Worm (Caenorhabditis elegans) whole organism, L2 larva: Measurements from ENCODE around the gene fbxb-115.

Experiments used
- C34F6.9 ChIP-seq: fragments of 150-350 bp; optimal IDR thresholded peaks from 2 replicates; lab custom pipeline; 2014; ENCODE audit warnings: missing biosample characterization, missing genetic modification characterization
- F13H6.1 ChIP-seq: sonication (generic microtip); optimal IDR thresholded peaks from 2 replicates; lab custom pipeline; 2016; ENCODE audit warnings: missing genetic modification characterization, missing compliant biosample characterization
- R02D3.7 ChIP-seq: fragments of 150-350 bp; optimal IDR thresholded peaks from 2 replicates; lab custom pipeline; 2014; ENCODE audit warnings: missing biosample characterization, missing genetic modification characterization
- Y55F3AM.14 ChIP-seq: fragments of 200-800 bp; sonication (Bioruptor generic); optimal IDR thresholded peaks from 2 replicates; lab custom pipeline; 2018; ENCODE audit warnings: mild to moderate bottlenecking, missing genetic modification characterization, missing compliant biosample characterization
- ZK546.5 ChIP-seq: sonication (generic microtip); optimal IDR thresholded peaks from 2 replicates; lab custom pipeline; 2017; ENCODE audit warnings: missing biosample characterization, missing genetic modification characterization
- alr-1 ChIP-seq: fragments of 150-350 bp; optimal IDR thresholded peaks from 2 replicates; lab custom pipeline; 2014; ENCODE audit warnings: missing biosample characterization, missing genetic modification characterization
- ama-1 ChIP-seq: fragments of 150-350 bp; optimal IDR thresholded peaks from 2 replicates; lab custom pipeline; 2018; ENCODE audit warnings: inconsistent platforms
- blmp-1 ChIP-seq: sonication (generic microtip); optimal IDR thresholded peaks from 2 replicates; lab custom pipeline; 2017; ENCODE audit warnings: missing genetic modification characterization, mild to moderate bottlenecking, missing compliant biosample characterization, antibody characterized with exemption, moderate library complexity; ENCODE audit not compliant: insufficient read depth
- ceh-16 ChIP-seq: fragments of 150-350 bp; optimal IDR thresholded peaks from 2 replicates; lab custom pipeline; 2014; ENCODE audit warnings: missing biosample characterization, missing genetic modification characterization
- ceh-82 ChIP-seq: fragments of 150-350 bp; optimal IDR thresholded peaks from 2 replicates; lab custom pipeline; 2014; ENCODE audit warnings: missing biosample characterization, missing genetic modification characterization
- crh-2 ChIP-seq: sonication (generic microtip); optimal IDR thresholded peaks from 2 replicates; lab custom pipeline; 2017; ENCODE audit warnings: missing biosample characterization, missing genetic modification characterization
- egl-27 ChIP-seq: sonication (generic microtip); optimal IDR thresholded peaks from 3 replicates; lab custom pipeline; 2017; ENCODE audit warnings: missing biosample characterization, missing genetic modification reagents, missing genetic modification characterization
- lin-11 ChIP-seq: fragments of 150-350 bp; sonication (generic microtip); optimal IDR thresholded peaks from 2 replicates; lab custom pipeline; 2014; ENCODE audit warnings: missing biosample characterization, missing genetic modification characterization, inconsistent platforms, mixed read lengths
- lin-13 ChIP-seq: fragments of 150-350 bp; optimal IDR thresholded peaks from 2 replicates; lab custom pipeline; 2014; ENCODE audit warnings: missing biosample characterization, missing genetic modification reagents, missing genetic modification characterization
- lin-39 ChIP-seq: fragments of 150-350 bp; optimal IDR thresholded peaks from 2 replicates; lab custom pipeline; 2014; ENCODE audit warnings: missing biosample characterization, missing genetic modification reagents, missing genetic modification characterization
- mab-5 ChIP-seq: fragments of 150-350 bp; optimal IDR thresholded peaks from 2 replicates; lab custom pipeline; 2014; ENCODE audit warnings: missing biosample characterization, missing genetic modification characterization
- mbf-1 ChIP-seq: sonication (generic microtip); optimal IDR thresholded peaks from 2 replicates; lab custom pipeline; 2017; ENCODE audit warnings: missing biosample characterization, missing genetic modification characterization
- mdl-1 ChIP-seq, 2 experiments: fragments of 150-350 bp in 1 of 2; sonication (generic microtip) in 1 of 2; optimal IDR thresholded peaks; 2 replicates each; lab custom pipeline; 2017; ENCODE audit warnings: missing biosample characterization in 2 of 2, missing genetic modification characterization in 2 of 2
- nhr-10 ChIP-seq: sonication (generic microtip); optimal IDR thresholded peaks from 2 replicates; lab custom pipeline; 2017; ENCODE audit warnings: missing biosample characterization, missing genetic modification characterization
- nhr-11 ChIP-seq: fragments of 150-350 bp; optimal IDR thresholded peaks from 2 replicates; lab custom pipeline; 2014; ENCODE audit warnings: missing biosample characterization, missing genetic modification characterization
- nhr-12 ChIP-seq: fragments of 150-350 bp; optimal IDR thresholded peaks from 2 replicates; lab custom pipeline; 2014; ENCODE audit warnings: missing biosample characterization, missing genetic modification characterization
- nhr-129 ChIP-seq: fragments of 150-350 bp; optimal IDR thresholded peaks from 2 replicates; lab custom pipeline; 2014; ENCODE audit warnings: missing biosample characterization, missing genetic modification characterization
- nhr-23 ChIP-seq: fragments of 150-350 bp; optimal IDR thresholded peaks from 2 replicates; lab custom pipeline; 2014; ENCODE audit warnings: missing biosample characterization, missing genetic modification reagents, missing genetic modification characterization
- nhr-237 ChIP-seq: fragments of 150-350 bp; optimal IDR thresholded peaks from 2 replicates; lab custom pipeline; 2014; ENCODE audit warnings: missing biosample characterization, missing genetic modification characterization
- nhr-25 ChIP-seq: fragments of 150-350 bp; sonication (generic microtip); optimal IDR thresholded peaks from 3 replicates; lab custom pipeline; 2014; ENCODE audit warnings: missing biosample characterization, missing genetic modification characterization
- nhr-6 ChIP-seq: fragments of 150-350 bp; optimal IDR thresholded peaks from 2 replicates; lab custom pipeline; 2014; ENCODE audit warnings: missing biosample characterization, missing genetic modification characterization
- peb-1 ChIP-seq: fragments of 150-350 bp; optimal IDR thresholded peaks from 2 replicates; lab custom pipeline; 2014; ENCODE audit warnings: missing biosample characterization, missing genetic modification characterization
- sem-4 ChIP-seq: fragments of 150-350 bp; optimal IDR thresholded peaks from 2 replicates; lab custom pipeline; 2014; ENCODE audit warnings: missing biosample characterization, missing genetic modification reagents, missing genetic modification characterization
- skn-1 ChIP-seq: sonication (generic microtip); optimal IDR thresholded peaks from 2 replicates; lab custom pipeline; 2017; ENCODE audit warnings: missing biosample characterization, missing genetic modification characterization
- sma-3 ChIP-seq: sonication (generic microtip); optimal IDR thresholded peaks from 2 replicates; lab custom pipeline; 2016; ENCODE audit warnings: missing genetic modification reagents, missing genetic modification characterization, missing compliant biosample characterization
- sma-9 ChIP-seq, 2 experiments: fragments of 150-350 bp in 1 of 2; sonication (generic microtip) in 1 of 2; optimal IDR thresholded peaks; 2 replicates each; lab custom pipeline; 2014 to 2016; ENCODE audit warnings: missing genetic modification characterization in 2 of 2, mild to moderate bottlenecking in 1 of 2, missing biosample characterization in 1 of 2, missing compliant biosample characterization in 1 of 2, missing genetic modification reagents in 1 of 2, moderate library complexity in 1 of 2
- snpc-4 ChIP-seq: fragments of 150-350 bp; optimal IDR thresholded peaks from 2 replicates; lab custom pipeline; 2014; ENCODE audit warnings: missing biosample characterization, missing genetic modification characterization
- unc-39 ChIP-seq: fragments of 150-350 bp; optimal IDR thresholded peaks from 2 replicates; lab custom pipeline; 2014; ENCODE audit warnings: missing biosample characterization, missing genetic modification characterization
- unc-55 ChIP-seq: fragments of 150-350 bp; sonication (generic microtip); optimal IDR thresholded peaks from 3 replicates; lab custom pipeline; 2014; ENCODE audit warnings: missing biosample characterization, missing genetic modification reagents, missing genetic modification characterization
- zag-1 ChIP-seq: fragments of 150-350 bp; optimal IDR thresholded peaks from 2 replicates; lab custom pipeline; 2014; ENCODE audit warnings: missing biosample characterization, missing genetic modification characterization
- ztf-1 ChIP-seq: fragments of 200-800 bp; sonication (Bioruptor generic); conservative IDR thresholded peaks from 2 replicates; pipeline ENCODE4 v1.3.6; 2022; ENCODE audit warnings: missing genetic modification characterization, missing compliant biosample characterization
- ztf-11 ChIP-seq: sonication (generic microtip); optimal IDR thresholded peaks from 2 replicates; lab custom pipeline; 2017; ENCODE audit warnings: missing biosample characterization, missing genetic modification characterization
- ztf-4 ChIP-seq: fragments of 150-350 bp; optimal IDR thresholded peaks from 2 replicates; lab custom pipeline; 2014; ENCODE audit warnings: missing biosample characterization, missing genetic modification characterization

fbxb-115 gene

ce11 chrV:19250983-19251382 lies 11.0 kb upstream of the fbxb-115 start, which contains the start of gene str-81:
str-81 (minus strand) TSS chrV:19251083.
- TF ChIP-seq crh-2 (tag; lab: Kevin White, UChicago), result no peak
- TF ChIP-seq zag-1, result no peak
- no peak for TF ChIP-seq nhr-237
- no peak for TF ChIP-seq mbf-1 (tag; lab: Kevin White, UChicago)
- TF ChIP-seq nhr-12 (tag; lab: Kevin White, UChicago), result no peak
- no peak for TF ChIP-seq peb-1 (tag; lab: Kevin White, UChicago)
- TF ChIP-seq mab-5, result no peak
- TF ChIP-seq sma-3 (GFP tag; lab: Kevin White, UChicago), result no peak
- TF ChIP-seq F13H6.1 (tag; lab: Kevin White, UChicago), result no peak
- TF ChIP-seq lin-39 (tag; lab: Kevin White, UChicago), result no peak
- no peak for TF ChIP-seq R02D3.7
- TF ChIP-seq nhr-10 (tag; lab: Kevin White, UChicago), result no peak
- no peak for TF ChIP-seq nhr-129
- TF ChIP-seq sma-9 (GFP tag; optimal IDR thresholded peaks at IDR 0.05; lab: Kevin White, UChicago), result no peak
- no peak for TF ChIP-seq sma-9 (tag; optimal IDR thresholded peaks at IDR 0.05; lab: Kevin White, UChicago)

- no peak for TF ChIP-seq nhr-11 (tag; lab: Kevin White, UChicago)
- TF ChIP-seq ceh-16 (tag; lab: Kevin White, UChicago), result no peak
- TF ChIP-seq ztf-4 (tag; lab: Kevin White, UChicago), result no peak
- TF ChIP-seq unc-39 (tag; lab: Kevin White, UChicago), result no peak
- no peak for TF ChIP-seq snpc-4 (tag; lab: Kevin White, UChicago)
- no peak for TF ChIP-seq ama-1 (lab: Kevin White, UChicago)
- TF ChIP-seq alr-1, result no peak
- TF ChIP-seq nhr-10 (tag; lab: Kevin White, UChicago), result no peak
- TF ChIP-seq Y55F3AM.14, result no peak
- no peak for TF ChIP-seq sem-4 (tag; lab: Kevin White, UChicago)
- no peak for TF ChIP-seq nhr-23 (tag; lab: Kevin White, UChicago)
- no peak for TF ChIP-seq blmp-1
- TF ChIP-seq nhr-12 (tag; lab: Kevin White, UChicago), result no peak
- TF ChIP-seq ztf-11 (tag; lab: Kevin White, UChicago), result no peak
- no peak for TF ChIP-seq nhr-6 (tag; lab: Kevin White, UChicago)
- TF ChIP-seq skn-1 (tag; lab: Kevin White, UChicago), result no peak
- TF ChIP-seq mab-5, result no peak
Measured at ce11 chrV:19237204-19237603, 2.8 kb downstream of the fbxb-115 start, which contains the start of gene fbxb-2. fbxb-2 (minus strand) TSS chrV:19237304.

ce11 chrV:19233469-19233868 lies 6.6 kb downstream of the fbxb-115 start, which contains the start of gene fbxb-116:
fbxb-116 (plus strand) TSS chrV:19233769.
- TF ChIP-seq lin-39 (tag; lab: Kevin White, UChicago) (no peak), nhr-237 (no peak), R02D3.7 (no peak), ztf-1 (GFP tag; lab: Robert Waterston, UW) (no peak), ama-1 (lab: Kevin White, UChicago) (no peak), crh-2 (tag; lab: Kevin White, UChicago) (no peak), Y55F3AM.14 (no peak), nhr-6 (tag; lab: Kevin White, UChicago) (no peak), ceh-16 (tag; lab: Kevin White, UChicago) (no peak), C34F6.9 (tag; lab: Kevin White, UChicago) (no peak), alr-1 (no peak), egl-27 (tag; lab: Kevin White, UChicago) (no peak), nhr-12 (tag; lab: Kevin White, UChicago) (no peak), ceh-82 (tag; lab: Kevin White, UChicago) (no peak), nhr-129 (no peak), lin-11 (tag; lab: Kevin White, UChicago) (no peak), lin-13 (GFP tag; lab: Kevin White, UChicago) (no peak), nhr-10 (tag; lab: Kevin White, UChicago) (no peak)

- no peak for TF ChIP-seq nhr-23 (tag; lab: Kevin White, UChicago)
- TF ChIP-seq nhr-25 (tag; lab: Kevin White, UChicago), result no peak
- TF ChIP-seq sma-3 (GFP tag; lab: Kevin White, UChicago), result no peak
- TF ChIP-seq lin-39 (tag; lab: Kevin White, UChicago), result no peak
- no peak for TF ChIP-seq unc-55
- TF ChIP-seq ZK546.5 (tag; lab: Kevin White, UChicago), result no peak
- no peak for TF ChIP-seq mdl-1 (tag; optimal IDR thresholded peaks at IDR 0.05; lab: Kevin White, UChicago)
Measured at ce11 chrV:19231167-19231566, 8.9 kb downstream of the fbxb-115 start.
